Fruit fly (Drosophila melanogaster): ENCODE results near the gene Pino.

Pino gene

dm6 chr2L:1072184-1072583 is 56.6 kb downstream of the Pino start:
- TF ChIP-seq Mnt (GFP tag; optimal IDR thresholded peaks at IDR 0.05) (peak; percentile 11), Crg-1 (GFP tag; optimal IDR thresholded peaks at IDR 0.05) (peak; percentile 54), ovo (GFP tag; optimal IDR thresholded peaks at IDR 0.05) (peak; percentile 48), CG33017 (tag; optimal IDR thresholded peaks at IDR 0.05) (no peak), tj (GFP tag; optimal IDR thresholded peaks at IDR 0.05) (no peak), cic (GFP tag; optimal IDR thresholded peaks at IDR 0.05) (no peak), cnc (optimal IDR thresholded peaks at IDR 0.05) (no peak), CG7045 (GFP tag; optimal IDR thresholded peaks at IDR 0.05) (peak; percentile 56), kay (GFP tag; ENCODE audit: borderline replicate concordance) (no peak), pad (GFP tag; optimal IDR thresholded peaks at IDR 0.05) (peak; percentile 47), CG5204 (GFP tag; optimal IDR thresholded peaks at IDR 0.05) (no peak), CG14711 (tag; optimal IDR thresholded peaks at IDR 0.05) (peak; percentile 23), CG7101 (tag; optimal IDR thresholded peaks at IDR 0.05) (peak; percentile 71), CG12768 (GFP tag; optimal IDR thresholded peaks at IDR 0.05) (peak; percentile 41), bab1 (GFP tag; optimal IDR thresholded peaks at IDR 0.05) (no peak), CG11617 (GFP tag; optimal IDR thresholded peaks at IDR 0.05) (peak; percentile 17), CG1620 (GFP tag; optimal IDR thresholded peaks at IDR 0.05) (peak; percentile 5), toe (GFP tag; optimal IDR thresholded peaks at IDR 0.05) (no peak), Hr96 (GFP tag; optimal IDR thresholded peaks at IDR 0.05) (peak; percentile 53)

- TF ChIP-seq Hr96 (GFP tag; optimal IDR thresholded peaks at IDR 0.05) (no peak), CG1620 (GFP tag; optimal IDR thresholded peaks at IDR 0.05) (no peak), CG7101 (tag; optimal IDR thresholded peaks at IDR 0.05) (no peak), Clk (GFP tag; optimal IDR thresholded peaks at IDR 0.05) (no peak), kay (GFP tag; ENCODE audit: borderline replicate concordance) (no peak), CG33017 (tag; optimal IDR thresholded peaks at IDR 0.05) (no peak), cic (GFP tag; optimal IDR thresholded peaks at IDR 0.05) (no peak), CG12768 (GFP tag; optimal IDR thresholded peaks at IDR 0.05) (no peak), CG7045 (GFP tag; optimal IDR thresholded peaks at IDR 0.05) (no peak), CG14711 (tag; optimal IDR thresholded peaks at IDR 0.05) (no peak), Mnt (GFP tag; optimal IDR thresholded peaks at IDR 0.05) (no peak), ovo (GFP tag; optimal IDR thresholded peaks at IDR 0.05) (no peak), tj (GFP tag; optimal IDR thresholded peaks at IDR 0.05) (no peak), Crg-1 (GFP tag; optimal IDR thresholded peaks at IDR 0.05) (no peak)
These were observed 57.8 kb downstream of the Pino start for dm6 chr2L:1070941-1071340.

DNA sequence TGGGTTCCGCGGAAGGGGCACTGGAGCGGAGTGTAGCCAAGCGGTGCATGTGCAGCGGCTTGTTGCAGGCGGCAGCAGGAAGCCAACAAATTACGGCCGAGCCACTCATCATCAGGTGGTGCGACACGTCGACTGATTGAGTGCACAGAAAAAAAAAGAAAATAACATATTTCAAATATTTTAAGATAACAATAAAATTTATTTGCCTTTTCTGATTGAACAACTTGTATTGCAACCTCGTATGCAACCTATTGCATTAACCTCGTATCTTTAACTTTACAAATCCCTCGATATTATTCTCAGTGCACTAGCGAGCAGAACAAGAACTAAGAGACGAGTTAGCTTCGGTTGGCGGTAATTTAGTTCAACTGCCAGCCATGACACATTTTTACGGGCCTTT is 58.4 kb downstream of the Pino start:
- no peak for TF ChIP-seq toe (GFP tag; optimal IDR thresholded peaks at IDR 0.05)
- no peak for TF ChIP-seq Crg-1 (GFP tag; optimal IDR thresholded peaks at IDR 0.05)
- peak; percentile 31 for TF ChIP-seq bab1 (GFP tag; optimal IDR thresholded peaks at IDR 0.05)
- TF ChIP-seq kay (GFP tag; ENCODE audit: borderline replicate concordance): no peak
- TF ChIP-seq tj (GFP tag; optimal IDR thresholded peaks at IDR 0.05): no peak
- TF ChIP-seq pad (GFP tag; optimal IDR thresholded peaks at IDR 0.05): no peak
- TF ChIP-seq ovo (GFP tag; optimal IDR thresholded peaks at IDR 0.05): no peak
- TF ChIP-seq CG11617 (GFP tag; optimal IDR thresholded peaks at IDR 0.05): no peak

DNA sequence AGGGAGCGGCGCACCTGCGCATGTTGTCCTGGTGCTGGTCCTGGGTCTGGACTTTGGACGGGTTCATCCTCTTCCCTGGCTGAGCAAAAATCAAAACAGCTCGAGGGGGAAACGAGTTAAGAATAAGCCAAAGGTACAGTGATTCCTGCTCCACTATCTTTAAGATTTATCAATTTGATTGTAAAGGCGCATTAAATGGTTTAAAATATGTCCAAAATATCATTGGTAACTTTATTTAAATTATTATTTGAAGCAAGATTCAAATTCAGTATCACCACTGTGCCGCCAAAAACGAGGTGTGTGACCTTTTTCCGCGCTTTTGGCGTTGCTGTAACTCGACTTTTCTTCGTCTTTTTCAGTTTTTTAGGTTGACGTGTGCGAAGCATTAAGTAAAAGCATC is 59.3 kb downstream of the Pino start:
- TF ChIP-seq Mnt (GFP tag; optimal IDR thresholded peaks at IDR 0.05) (no peak), CG7045 (GFP tag; optimal IDR thresholded peaks at IDR 0.05) (no peak), tj (GFP tag; optimal IDR thresholded peaks at IDR 0.05) (no peak), kay (GFP tag; ENCODE audit: borderline replicate concordance) (no peak), pad (GFP tag; optimal IDR thresholded peaks at IDR 0.05) (no peak), Hr96 (GFP tag; optimal IDR thresholded peaks at IDR 0.05) (no peak), CG12768 (GFP tag; optimal IDR thresholded peaks at IDR 0.05) (no peak), ovo (GFP tag; optimal IDR thresholded peaks at IDR 0.05) (no peak), CG1620 (GFP tag; optimal IDR thresholded peaks at IDR 0.05) (no peak), CG7101 (tag; optimal IDR thresholded peaks at IDR 0.05) (no peak), CG33017 (tag; optimal IDR thresholded peaks at IDR 0.05) (no peak), Clk (GFP tag; optimal IDR thresholded peaks at IDR 0.05) (no peak), CG5204 (GFP tag; optimal IDR thresholded peaks at IDR 0.05) (no peak), bab1 (GFP tag; optimal IDR thresholded peaks at IDR 0.05) (no peak), toe (GFP tag; optimal IDR thresholded peaks at IDR 0.05) (no peak), cnc (optimal IDR thresholded peaks at IDR 0.05) (no peak), Crg-1 (GFP tag; optimal IDR thresholded peaks at IDR 0.05) (no peak), cic (GFP tag; optimal IDR thresholded peaks at IDR 0.05) (no peak)

DNA sequence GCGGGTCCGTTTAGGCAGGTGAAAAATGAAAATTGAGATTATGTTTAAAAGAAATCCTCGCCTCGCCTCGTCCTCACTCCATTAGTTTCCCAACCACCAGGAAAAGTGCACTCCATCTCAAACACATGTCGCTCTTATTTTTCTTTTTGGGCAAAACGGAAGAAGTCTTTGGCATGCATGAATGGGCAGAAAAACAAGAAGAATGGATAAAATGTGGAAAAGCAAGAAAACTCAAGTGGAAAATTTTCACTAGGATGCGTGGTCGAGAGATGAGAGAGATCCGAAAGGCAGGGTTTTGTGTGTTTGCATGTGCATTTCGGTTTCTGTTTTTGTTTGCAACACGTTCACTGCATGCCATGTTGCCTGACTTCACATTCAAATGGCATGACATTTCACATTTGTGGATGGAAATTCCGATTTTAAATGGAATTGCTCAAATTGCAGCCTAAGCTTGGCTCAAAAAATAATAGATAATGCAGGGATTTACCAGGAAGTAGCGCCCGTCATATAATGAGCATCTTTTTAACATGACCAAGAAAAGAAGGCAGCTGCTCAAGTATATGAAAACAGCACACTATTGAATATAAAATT is 60.1 kb downstream of the Pino start:
- no peak for TF ChIP-seq Crg-1 (GFP tag; optimal IDR thresholded peaks at IDR 0.05)
- TF ChIP-seq bab1 (GFP tag; optimal IDR thresholded peaks at IDR 0.05): no peak
- no peak for TF ChIP-seq CG11617 (GFP tag; optimal IDR thresholded peaks at IDR 0.05)
- TF ChIP-seq toe (GFP tag; optimal IDR thresholded peaks at IDR 0.05): no peak
- TF ChIP-seq pad (GFP tag; optimal IDR thresholded peaks at IDR 0.05): no peak
- TF ChIP-seq Hr96 (GFP tag; optimal IDR thresholded peaks at IDR 0.05): no peak
- no peak for TF ChIP-seq cnc (optimal IDR thresholded peaks at IDR 0.05)
- TF ChIP-seq ovo (GFP tag; optimal IDR thresholded peaks at IDR 0.05): no peak
- no peak for TF ChIP-seq CG33017 (tag; optimal IDR thresholded peaks at IDR 0.05)
- no peak for TF ChIP-seq CG1620 (GFP tag; optimal IDR thresholded peaks at IDR 0.05)
- TF ChIP-seq CG12768 (GFP tag; optimal IDR thresholded peaks at IDR 0.05): no peak

dm6 chr2L:1068004-1068403 is 60.7 kb downstream of the Pino start:
- TF ChIP-seq CG7101 (tag; optimal IDR thresholded peaks at IDR 0.05) (no peak), CG11617 (GFP tag; optimal IDR thresholded peaks at IDR 0.05) (no peak), Clk (GFP tag; optimal IDR thresholded peaks at IDR 0.05) (no peak), cic (GFP tag; optimal IDR thresholded peaks at IDR 0.05) (no peak), cnc (optimal IDR thresholded peaks at IDR 0.05) (no peak), Mnt (GFP tag; optimal IDR thresholded peaks at IDR 0.05) (no peak), toe (GFP tag; optimal IDR thresholded peaks at IDR 0.05) (no peak), CG5204 (GFP tag; optimal IDR thresholded peaks at IDR 0.05) (no peak), kay (GFP tag; ENCODE audit: borderline replicate concordance) (no peak), pad (GFP tag; optimal IDR thresholded peaks at IDR 0.05) (no peak), tj (GFP tag; optimal IDR thresholded peaks at IDR 0.05) (no peak), ovo (GFP tag; optimal IDR thresholded peaks at IDR 0.05) (no peak), CG7045 (GFP tag; optimal IDR thresholded peaks at IDR 0.05) (no peak), bab1 (GFP tag; optimal IDR thresholded peaks at IDR 0.05) (no peak), Hr96 (GFP tag; optimal IDR thresholded peaks at IDR 0.05) (no peak), CG12768 (GFP tag; optimal IDR thresholded peaks at IDR 0.05) (no peak), Crg-1 (GFP tag; optimal IDR thresholded peaks at IDR 0.05) (no peak), CG1620 (GFP tag; optimal IDR thresholded peaks at IDR 0.05) (no peak), CG14711 (tag; optimal IDR thresholded peaks at IDR 0.05) (no peak), CG33017 (tag; optimal IDR thresholded peaks at IDR 0.05) (no peak)

Measured in whole organism, adult.